Fruit fly (Drosophila melanogaster) whole organism, embryonic: ENCODE data around the gene trio.

Experiments used
- Adf1 ChIP-seq: fragments of 200-800 bp; sonication (Bioruptor generic); IDR thresholded peaks from 2 replicates; pipeline ENCODE4 v1.3.6; 2022; ENCODE audit warnings: missing biosample characterization, missing genetic modification characterization
- Atf6 ChIP-seq: fragments of 200-800 bp; sonication (Bioruptor generic); IDR thresholded peaks from 2 replicates; pipeline ENCODE4 v1.3.6; 2022; ENCODE audit warnings: missing biosample characterization, missing genetic modification characterization
- B-H1 ChIP-seq: fragments of 200-800 bp; sonication (Bioruptor generic); IDR thresholded peaks from 3 replicates; pipeline ENCODE4 v1.3.6; 2022; ENCODE audit warnings: missing biosample characterization, missing genetic modification characterization
- BtbVII ChIP-seq: fragments of 200-800 bp; sonication (Bioruptor generic); optimal IDR thresholded peaks from 3 replicates; lab custom pipeline; 2017; ENCODE audit warnings: missing biosample characterization, mild to moderate bottlenecking, missing genetic modification characterization
- C15 ChIP-seq: fragments of 200-800 bp; sonication (Bioruptor generic); IDR thresholded peaks from 3 replicates; pipeline ENCODE4 v1.3.6; 2022; ENCODE audit warnings: missing biosample characterization, missing genetic modification characterization
- CG10267 ChIP-seq: fragments of 200-800 bp; sonication (Bioruptor generic); optimal IDR thresholded peaks from 2 replicates; lab custom pipeline; 2018; ENCODE audit warnings: missing biosample characterization, mild to moderate bottlenecking, missing genetic modification characterization, moderate library complexity
- CG11456 ChIP-seq: fragments of 200-800 bp; sonication (Bioruptor generic); IDR thresholded peaks from 3 replicates; pipeline ENCODE4 v1.3.6; 2022; ENCODE audit warnings: missing biosample characterization, missing genetic modification characterization
- CG12769 ChIP-seq: fragments of 200-800 bp; sonication (Bioruptor generic); optimal IDR thresholded peaks from 2 replicates; lab custom pipeline; 2019; ENCODE audit warnings: missing biosample characterization, mild to moderate bottlenecking, missing genetic modification characterization, moderate library complexity
- CG13424 ChIP-seq: fragments of 200-800 bp; sonication (Bioruptor generic); optimal IDR thresholded peaks from 2 replicates; lab custom pipeline; 2019; ENCODE audit warnings: missing biosample characterization, mild to moderate bottlenecking, missing genetic modification characterization, moderate library complexity
- CG15269 ChIP-seq: fragments of 200-800 bp; sonication (Bioruptor generic); optimal IDR thresholded peaks from 2 replicates; lab custom pipeline; 2018; ENCODE audit warnings: missing biosample characterization, mild to moderate bottlenecking, missing genetic modification characterization, moderate library complexity
- CG1602 ChIP-seq: fragments of 200-800 bp; sonication (Bioruptor generic); optimal IDR thresholded peaks from 3 replicates; lab custom pipeline; 2016; ENCODE audit warnings: missing biosample characterization, missing genetic modification characterization
- CG17359 ChIP-seq: fragments of 200-800 bp; sonication (Bioruptor generic); optimal IDR thresholded peaks from 3 replicates; lab custom pipeline; 2018; ENCODE audit warnings: missing biosample characterization, mild to moderate bottlenecking, missing genetic modification characterization, moderate library complexity
- CG17912 ChIP-seq: fragments of 200-800 bp; sonication (Bioruptor generic); optimal IDR thresholded peaks from 2 replicates; lab custom pipeline; 2018; ENCODE audit warnings: missing biosample characterization, mild to moderate bottlenecking, missing genetic modification characterization
- CG18011 ChIP-seq: fragments of 200-800 bp; sonication (Bioruptor generic); optimal IDR thresholded peaks from 2 replicates; lab custom pipeline; 2017; ENCODE audit warnings: missing biosample characterization, missing genetic modification characterization, mild to moderate bottlenecking, moderate library complexity, missing genotype
- CG18599 ChIP-seq: fragments of 200-800 bp; sonication (Bioruptor generic); optimal IDR thresholded peaks from 3 replicates; lab custom pipeline; 2017; ENCODE audit warnings: missing biosample characterization, missing genetic modification characterization, mild to moderate bottlenecking, moderate library complexity, missing genetic modification reagents
- CG42726 ChIP-seq: fragments of 200-800 bp; sonication (Bioruptor generic); IDR thresholded peaks from 2 replicates; pipeline ENCODE4 v1.3.6; 2022; ENCODE audit warnings: missing biosample characterization, missing genetic modification characterization; ENCODE audit not compliant: partially characterized antibody
- CG6813 ChIP-seq: fragments of 200-800 bp; sonication (Bioruptor generic); optimal IDR thresholded peaks from 2 replicates; lab custom pipeline; 2017; ENCODE audit warnings: missing biosample characterization, missing genetic modification characterization, mild to moderate bottlenecking, moderate library complexity, missing genetic modification reagents
- CG7839 ChIP-seq: fragments of 200-800 bp; sonication (Bioruptor generic); optimal IDR thresholded peaks from 3 replicates; lab custom pipeline; 2018; ENCODE audit warnings: missing biosample characterization, mild to moderate bottlenecking, missing genetic modification characterization, moderate library complexity
- CG8281 ChIP-seq: fragments of 200-800 bp; sonication (Bioruptor generic); optimal IDR thresholded peaks from 2 replicates; lab custom pipeline; 2018; ENCODE audit warnings: missing biosample characterization, mild to moderate bottlenecking, missing genetic modification characterization, moderate library complexity
- CG8388 ChIP-seq: fragments of 200-800 bp; sonication (Bioruptor generic); optimal IDR thresholded peaks from 2 replicates; lab custom pipeline; 2019; ENCODE audit warnings: missing biosample characterization, mild to moderate bottlenecking, missing genetic modification characterization, moderate library complexity
- CG9727 ChIP-seq: fragments of 200-800 bp; sonication (Bioruptor generic); optimal IDR thresholded peaks from 3 replicates; lab custom pipeline; 2017; ENCODE audit warnings: missing biosample characterization, mild to moderate bottlenecking, missing genetic modification characterization
- CG9797 ChIP-seq: fragments of 200-800 bp; sonication (Bioruptor generic); optimal IDR thresholded peaks from 3 replicates; lab custom pipeline; 2018; ENCODE audit warnings: missing biosample characterization, mild to moderate bottlenecking, missing genetic modification characterization
- CkIIα-i1 ChIP-seq: fragments of 200-800 bp; sonication (Bioruptor generic); IDR thresholded peaks from 2 replicates; pipeline ENCODE4 v1.3.6; 2022; ENCODE audit warnings: missing biosample characterization, missing genetic modification characterization
- D19B ChIP-seq: fragments of 200-800 bp; sonication (Bioruptor generic); optimal IDR thresholded peaks from 2 replicates; lab custom pipeline; 2017; ENCODE audit warnings: missing biosample characterization, mild to moderate bottlenecking, missing genetic modification characterization
- Dad ChIP-seq: fragments of 200-800 bp; sonication (Bioruptor generic); optimal IDR thresholded peaks from 3 replicates; lab custom pipeline; 2016; ENCODE audit warnings: missing biosample characterization, missing genetic modification characterization
- Fer3 ChIP-seq: fragments of 200-800 bp; sonication (Bioruptor generic); optimal IDR thresholded peaks from 2 replicates; lab custom pipeline; 2018; ENCODE audit warnings: missing biosample characterization, mild to moderate bottlenecking, missing genetic modification characterization, moderate library complexity
- HLH4C ChIP-seq: fragments of 200-800 bp; sonication (Bioruptor generic); IDR thresholded peaks from 3 replicates; pipeline ENCODE4 v1.3.6; 2022; ENCODE audit warnings: missing biosample characterization, missing genetic modification characterization; ENCODE audit not compliant: partially characterized antibody
- HmgZ ChIP-seq: fragments of 200-800 bp; sonication (Bioruptor generic); optimal IDR thresholded peaks from 2 replicates; lab custom pipeline; 2018; ENCODE audit warnings: missing biosample characterization, mild to moderate bottlenecking, missing genetic modification characterization
- Hmr ChIP-seq: fragments of 200-800 bp; sonication (Bioruptor generic); optimal IDR thresholded peaks from 3 replicates; lab custom pipeline; 2017; ENCODE audit warnings: mild to moderate bottlenecking, missing biosample characterization, missing genetic modification reagents, missing genetic modification characterization
- Oli ChIP-seq: fragments of 200-800 bp; sonication (Bioruptor generic); optimal IDR thresholded peaks from 2 replicates; lab custom pipeline; 2018; ENCODE audit warnings: missing biosample characterization, mild to moderate bottlenecking, missing genetic modification characterization, moderate library complexity
- Sox100B ChIP-seq: fragments of 200-800 bp; sonication (Bioruptor generic); optimal IDR thresholded peaks from 3 replicates; lab custom pipeline; 2018; ENCODE audit warnings: missing biosample characterization, mild to moderate bottlenecking, missing genetic modification characterization
- TFAM ChIP-seq: fragments of 200-800 bp; sonication (Bioruptor generic); optimal IDR thresholded peaks from 2 replicates; lab custom pipeline; 2017; ENCODE audit warnings: missing biosample characterization, missing genetic modification characterization, inconsistent platforms
- Vsx1 ChIP-seq: fragments of 200-800 bp; sonication (Bioruptor generic); optimal IDR thresholded peaks from 2 replicates; lab custom pipeline; 2017; ENCODE audit warnings: missing biosample characterization, mild to moderate bottlenecking, missing genetic modification characterization, missing genetic modification reagents
- ara ChIP-seq: fragments of 200-800 bp; sonication (Bioruptor generic); IDR thresholded peaks from 2 replicates; pipeline ENCODE4 v1.3.6; 2022; ENCODE audit warnings: missing biosample characterization, missing genetic modification characterization
- cg ChIP-seq: fragments of 200-800 bp; sonication (Bioruptor generic); optimal IDR thresholded peaks from 3 replicates; lab custom pipeline; 2019; ENCODE audit warnings: missing biosample characterization, mild to moderate bottlenecking, missing genetic modification characterization, moderate library complexity
- ci ChIP-seq: fragments of 200-800 bp; sonication (Bioruptor generic); IDR thresholded peaks from 3 replicates; pipeline ENCODE4 v1.3.6; 2022; ENCODE audit warnings: missing biosample characterization, missing genetic modification characterization
- dimm ChIP-seq: fragments of 200-800 bp; sonication (Bioruptor generic); IDR thresholded peaks from 2 replicates; pipeline ENCODE4 v1.3.6; 2022; ENCODE audit warnings: missing biosample characterization, missing genetic modification characterization
- dmrt99B ChIP-seq: fragments of 200-800 bp; sonication (Bioruptor generic); optimal IDR thresholded peaks from 2 replicates; lab custom pipeline; 2018; ENCODE audit warnings: missing biosample characterization, mild to moderate bottlenecking, missing genetic modification characterization, moderate library complexity
- fd64A ChIP-seq: fragments of 200-800 bp; sonication (Bioruptor generic); optimal IDR thresholded peaks from 3 replicates; lab custom pipeline; 2018; ENCODE audit warnings: missing biosample characterization, mild to moderate bottlenecking, missing genetic modification characterization
- kah ChIP-seq: fragments of 200-800 bp; sonication (Bioruptor generic); optimal IDR thresholded peaks from 2 replicates; lab custom pipeline; 2018; ENCODE audit warnings: missing biosample characterization, mild to moderate bottlenecking, missing genetic modification characterization
- lab ChIP-seq: fragments of 200-800 bp; sonication (Bioruptor generic); optimal IDR thresholded peaks from 3 replicates; lab custom pipeline; 2017; ENCODE audit warnings: missing biosample characterization, missing genetic modification characterization, mild to moderate bottlenecking, moderate library complexity, missing genetic modification reagents
- lola ChIP-seq, 3 experiments: fragments of >200 bp in 2 of 3; fragments of 200-800 bp in 1 of 3; sonication (Bioruptor generic) in 1 of 3; optimal IDR thresholded peaks; 2 replicates each; lab custom pipeline; 2017 to 2019; ENCODE audit warnings: missing biosample characterization in 3 of 3, missing genetic modification characterization in 3 of 3, mild to moderate bottlenecking in 1 of 3, moderate library complexity in 1 of 3
- nerfin-1 ChIP-seq: fragments of 200-800 bp; sonication (Bioruptor generic); optimal IDR thresholded peaks from 3 replicates; lab custom pipeline; 2019; ENCODE audit warnings: missing biosample characterization, mild to moderate bottlenecking, missing genetic modification characterization, moderate library complexity
- pnt ChIP-seq: fragments of 200-800 bp; sonication (Bioruptor generic); optimal IDR thresholded peaks from 3 replicates; lab custom pipeline; 2016; ENCODE audit warnings: missing biosample characterization, missing genetic modification characterization
- run ChIP-seq: fragments of 200-800 bp; sonication (Bioruptor generic); optimal IDR thresholded peaks from 3 replicates; lab custom pipeline; 2018; ENCODE audit warnings: missing biosample characterization, mild to moderate bottlenecking, missing genetic modification characterization
- salm ChIP-seq: fragments of 200-800 bp; sonication (Bioruptor generic); optimal IDR thresholded peaks from 2 replicates; lab custom pipeline; 2018; ENCODE audit warnings: missing biosample characterization, mild to moderate bottlenecking, missing genetic modification characterization
- slbo ChIP-seq: fragments of 200-800 bp; sonication (Bioruptor generic); IDR thresholded peaks from 2 replicates; pipeline ENCODE4 v1.3.6; 2022; ENCODE audit warnings: missing biosample characterization, missing genetic modification characterization
- sug ChIP-seq: fragments of 200-800 bp; optimal IDR thresholded peaks from 2 replicates; lab custom pipeline; 2019; ENCODE audit warnings: missing biosample characterization, mild to moderate bottlenecking, missing genetic modification characterization, moderate library complexity
- wdn ChIP-seq: fragments of 200-800 bp; sonication (Bioruptor generic); IDR thresholded peaks from 2 replicates; pipeline ENCODE4 v1.3.6; 2022; ENCODE audit warnings: missing biosample characterization, missing genetic modification characterization

trio gene

DNA sequence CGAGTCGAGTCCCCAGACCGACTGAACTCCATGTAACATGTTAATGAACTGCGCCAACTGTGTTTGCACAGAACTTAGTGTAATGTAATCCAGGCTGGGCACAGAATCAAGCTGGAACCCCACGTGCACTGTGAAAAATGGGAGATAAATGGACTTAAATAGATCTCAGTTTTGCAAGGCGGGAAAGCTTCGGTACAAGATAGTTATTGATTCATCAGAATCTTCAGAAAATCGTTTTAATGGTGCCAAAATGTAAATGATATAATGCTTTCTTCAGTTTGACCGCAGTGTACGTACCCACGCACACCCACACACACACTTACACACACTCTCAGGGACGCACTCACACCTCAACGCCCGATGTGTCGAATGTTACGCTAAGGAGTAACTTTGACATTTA, 70.7 kb downstream of the trio start (continued):
- TF ChIP-seq wdn (GFP tag; lab: Robert Waterston, UW): no peak
- no peak for TF ChIP-seq ara (GFP tag; lab: Robert Waterston, UW)
- no peak for TF ChIP-seq Dad
- peak; percentile 1 for TF ChIP-seq lab
- TF ChIP-seq TFAM (GFP tag; lab: Kevin White, UChicago): no peak
- no peak for TF ChIP-seq CG9797
- TF ChIP-seq slbo (GFP tag; lab: Robert Waterston, UW): peak; percentile 33; the same call in 1 of the 2 replicates
- no peak for TF ChIP-seq Adf1 (GFP tag; lab: Robert Waterston, UW)
- TF ChIP-seq D19B: no peak
- no peak for TF ChIP-seq Oli (tag; lab: Kevin White, UChicago)
- no peak for TF ChIP-seq dimm (GFP tag; lab: Robert Waterston, UW)

DNA sequence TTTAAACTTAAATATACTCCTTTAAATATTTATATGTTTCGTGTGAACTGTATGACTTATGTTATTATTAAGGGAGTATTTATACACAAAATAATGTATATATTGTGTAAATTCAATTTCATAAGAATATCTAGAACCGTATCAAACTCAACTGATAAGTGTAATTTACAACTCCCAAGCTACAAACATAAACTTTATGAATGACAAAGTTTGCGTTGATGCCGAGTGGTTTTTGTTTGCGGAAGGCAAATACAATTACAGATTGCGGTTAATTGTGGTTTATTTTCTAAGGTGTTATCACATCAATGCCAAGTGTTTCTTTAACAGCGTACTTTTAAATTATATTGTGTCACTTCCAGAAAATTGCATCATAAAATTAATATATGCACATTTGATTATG, 74.1 kb downstream of the trio start:
- no peak for TF ChIP-seq Atf6 (GFP tag; lab: Robert Waterston, UW)
- TF ChIP-seq D19B: no peak
- peak; percentile 27 for TF ChIP-seq CG8281
- TF ChIP-seq HmgZ: peak; percentile 12
- peak; percentile 12 for TF ChIP-seq CG12769 (tag; lab: Kevin White, UChicago)
- no peak for TF ChIP-seq CG9727 (GFP tag; lab: Kevin White, UChicago)
- peak; percentile 18 for TF ChIP-seq CG6813
- TF ChIP-seq CG1602 (GFP tag; lab: Kevin White, UChicago): no peak
- TF ChIP-seq nerfin-1: peak; percentile 35
- TF ChIP-seq HLH4C (GFP tag; lab: Robert Waterston, UW): no peak
- TF ChIP-seq dmrt99B (tag; lab: Kevin White, UChicago): peak; percentile 37
- no peak for TF ChIP-seq CG11456 (GFP tag; lab: Robert Waterston, UW)
- TF ChIP-seq cg (GFP tag; lab: Kevin White, UChicago): no peak
- no peak for TF ChIP-seq ci
- TF ChIP-seq Vsx1 (GFP tag; lab: Kevin White, UChicago): peak; percentile 23
- peak; percentile 15 for TF ChIP-seq Hmr (GFP tag; lab: Kevin White, UChicago)
- no peak for TF ChIP-seq CG10267 (tag; lab: Kevin White, UChicago)
- TF ChIP-seq kah: peak; percentile 34
- TF ChIP-seq BtbVII (GFP tag; lab: Kevin White, UChicago): peak; percentile 58
- TF ChIP-seq CG8388: no peak
- TF ChIP-seq B-H1 (GFP tag; lab: Robert Waterston, UW): no peak
- TF ChIP-seq CG13424 (tag; lab: Kevin White, UChicago): peak; percentile 46
- TF ChIP-seq salm (tag; lab: Kevin White, UChicago): peak; percentile 39
- TF ChIP-seq CG18011 (GFP tag; lab: Kevin White, UChicago): no peak
- TF ChIP-seq C15 (GFP tag; lab: Robert Waterston, UW): no peak
- peak; percentile 34 for TF ChIP-seq Sox100B (GFP tag; lab: Kevin White, UChicago)
- peak; percentile 8 for TF ChIP-seq CG7839 (tag; lab: Kevin White, UChicago)
- peak; percentile 60 for TF ChIP-seq CG15269 (tag; lab: Kevin White, UChicago)
- no peak for TF ChIP-seq pnt
- no peak for TF ChIP-seq CkIIα-i1 (GFP tag; lab: Robert Waterston, UW)
- peak; percentile 3 for TF ChIP-seq fd64A (GFP tag; lab: Kevin White, UChicago)
- peak; percentile 42 for TF ChIP-seq CG17912 (GFP tag; lab: Kevin White, UChicago)
- TF ChIP-seq CG17359 (tag; lab: Kevin White, UChicago): peak; percentile 9
- TF ChIP-seq run (tag; lab: Kevin White, UChicago): peak; percentile 68
- peak; percentile 1 for TF ChIP-seq CG18599 (GFP tag; lab: Kevin White, UChicago)
- TF ChIP-seq CG42726: no peak
- TF ChIP-seq lola (GFP tag; optimal IDR thresholded peaks at IDR 0.05; lab: Kevin White, UChicago): no peak
- peak; percentile 33 for TF ChIP-seq Fer3 (tag; lab: Kevin White, UChicago)
- peak; percentile 60 for TF ChIP-seq sug
